Worm (Caenorhabditis elegans): ENCODE data around the gene F48F5.6.

F48F5.6 gene

ce11 chrV:20497537-20497936 is 44.6 kb upstream of the F48F5.6 start (continued):
- TF ChIP-seq F57A8.1 (GFP tag; optimal IDR thresholded peaks at IDR 0.05) (no peak), mcd-1 (GFP tag; IDR thresholded peaks at IDR 0.05) (no peak), tbx-9 (tag; optimal IDR thresholded peaks at IDR 0.05; ENCODE audit: borderline replicate concordance) (no peak), efl-1 (GFP tag; optimal IDR thresholded peaks at IDR 0.05) (peak; percentile 53), D2030.7 (GFP tag; IDR thresholded peaks at IDR 0.05) (0 out of 2 replicates have a peak, but pooled peaks have one; percentile 22), sptf-2 (GFP tag; optimal IDR thresholded peaks at IDR 0.05) (no peak), ceh-79 (tag; optimal IDR thresholded peaks at IDR 0.05) (peak; percentile 25), K12H6.12 (tag; optimal IDR thresholded peaks at IDR 0.05) (no peak), bed-1 (GFP tag; IDR thresholded peaks at IDR 0.05) (0 out of 2 replicates have a peak, but pooled peaks have one; percentile 60), xnd-1 (tag; optimal IDR thresholded peaks at IDR 0.05) (peak; percentile 47), lsy-27 (tag; optimal IDR thresholded peaks at IDR 0.05; ENCODE audit: borderline replicate concordance, insufficient read depth) (no peak), nhr-179 (tag; optimal IDR thresholded peaks at IDR 0.05) (peak; percentile 4), ama-1 (optimal IDR thresholded peaks at IDR 0.05) (no peak), ama-1 (GFP tag; optimal IDR thresholded peaks at IDR 0.05) (no peak), attf-6 (GFP tag; IDR thresholded peaks at IDR 0.05) (peak; percentile 26; the same call in 1 of the 2 replicates), ztf-6 (GFP tag; IDR thresholded peaks at IDR 0.05) (no peak), mes-4 (tag; optimal IDR thresholded peaks at IDR 0.05) (no peak), hrde-1 (tag; optimal IDR thresholded peaks at IDR 0.05; ENCODE audit: borderline replicate concordance) (no peak), chd-7 (tag; optimal IDR thresholded peaks at IDR 0.05) (peak; percentile 71), egl-44 (GFP tag; IDR thresholded peaks at IDR 0.05) (no peak; the same call in 1 of the 2 replicates), B0261.1 (tag; optimal IDR thresholded peaks at IDR 0.05) (no peak), Y53F4B.3 (GFP tag; IDR thresholded peaks at IDR 0.05) (no peak), F22D6.2 (tag; optimal IDR thresholded peaks at IDR 0.05) (no peak), nhr-120 (GFP tag; IDR thresholded peaks at IDR 0.05) (no peak), fkh-3 (tag; optimal IDR thresholded peaks at IDR 0.05) (no peak), ets-4 (GFP tag; optimal IDR thresholded peaks at IDR 0.05) (no peak), snpc-4 (GFP tag; optimal IDR thresholded peaks at IDR 0.05) (no peak), snpc-4 (tag; optimal IDR thresholded peaks at IDR 0.05) (peak in 1 of 4 experiments; percentile 23), madf-6 (GFP tag; IDR thresholded peaks at IDR 0.05) (peak; percentile 67), aptf-3 (GFP tag; IDR thresholded peaks at IDR 0.05) (no peak), C17E4.6 (GFP tag; IDR thresholded peaks at IDR 0.05) (no peak), cebp-2 (GFP tag; IDR thresholded peaks at IDR 0.05) (peak; percentile 42; the same call in 1 of the 2 replicates), zfh-2 (GFP tag; conservative IDR thresholded peaks at IDR 0.05) (no peak), nhr-90 (tag; optimal IDR thresholded peaks at IDR 0.05) (peak; percentile 74), him-1 (tag; optimal IDR thresholded peaks at IDR 0.05) (no peak), F33H1.4 (GFP tag; IDR thresholded peaks at IDR 0.05) (0 out of 2 replicates have a peak, but pooled peaks have one; percentile 14), nfya-1 (tag; optimal IDR thresholded peaks at IDR 0.05; ENCODE audit: borderline replicate concordance, insufficient read depth) (no peak), ztf-25 (GFP tag; IDR thresholded peaks at IDR 0.05) (no peak), F55B11.4 (tag; optimal IDR thresholded peaks at IDR 0.05; ENCODE audit: borderline replicate concordance, insufficient read depth) (no peak), tbp1 (GFP tag; optimal IDR thresholded peaks at IDR 0.05) (peak; percentile 45), snpc-1.1 (tag; optimal IDR thresholded peaks at IDR 0.05; ENCODE audit: insufficient read depth) (no peak), Y95B8A.8 (GFP tag; IDR thresholded peaks at IDR 0.05) (0 out of 2 replicates have a peak, but pooled peaks have one; percentile 56), unc-62 (GFP tag; optimal IDR thresholded peaks at IDR 0.05) (no peak), dpff-1 (tag; optimal IDR thresholded peaks at IDR 0.05) (peak; percentile 40), cebp-1 (GFP tag; IDR thresholded peaks at IDR 0.05) (no peak), cebp-1 (tag; optimal IDR thresholded peaks at IDR 0.05) (peak; percentile 61), ztf-22 (GFP tag; optimal IDR thresholded peaks at IDR 0.05) (peak; percentile 56), nfya-2 (GFP tag; IDR thresholded peaks at IDR 0.05) (no peak), rcor-1 (GFP tag; IDR thresholded peaks at IDR 0.05) (0 out of 2 replicates have a peak, but pooled peaks have one; percentile 21)
